Worm (Caenorhabditis elegans) whole organism, mixed stage, embryonic: ENCODE measurements around the gene F55G1.6.

Source experiments
- M03D4.4 ChIP-seq: sonication (generic microtip); optimal IDR thresholded peaks from 2 replicates; lab custom pipeline; 2017; ENCODE audit warnings: mild to moderate bottlenecking, missing genetic modification characterization, missing compliant biosample characterization
- blmp-1 ChIP-seq: fragments of 150-350 bp; optimal IDR thresholded peaks from 2 replicates; lab custom pipeline; 2014; ENCODE audit warnings: missing biosample characterization, missing genetic modification characterization
- ceh-39 ChIP-seq: fragments of 150-350 bp; optimal IDR thresholded peaks from 2 replicates; lab custom pipeline; 2014; ENCODE audit warnings: missing biosample characterization, missing genetic modification characterization
- ceh-83 ChIP-seq: fragments of 200-800 bp; sonication (Bioruptor generic); optimal IDR thresholded peaks from 2 replicates; lab custom pipeline; 2018; ENCODE audit warnings: mild to moderate bottlenecking, missing genetic modification characterization, missing compliant biosample characterization
- ces-1 ChIP-seq: fragments of 150-350 bp; optimal IDR thresholded peaks from 2 replicates; lab custom pipeline; 2014; ENCODE audit warnings: missing biosample characterization, missing genetic modification reagents, missing genetic modification characterization
- cnd-1 ChIP-seq: fragments of 200-800 bp; sonication (Bioruptor generic); optimal IDR thresholded peaks from 2 replicates; lab custom pipeline; 2018; ENCODE audit warnings: mild to moderate bottlenecking, missing genetic modification characterization, missing compliant biosample characterization
- drap-1 ChIP-seq: fragments of 200-800 bp; sonication (Bioruptor generic); optimal IDR thresholded peaks from 3 replicates; lab custom pipeline; 2018; ENCODE audit warnings: mild to moderate bottlenecking, missing genetic modification characterization, missing compliant biosample characterization
- elt-1 ChIP-seq: sonication (generic microtip); optimal IDR thresholded peaks from 2 replicates; lab custom pipeline; 2017; ENCODE audit warnings: missing genetic modification characterization, mild to moderate bottlenecking, missing compliant biosample characterization, antibody characterized with exemption, moderate library complexity, borderline replicate concordance; ENCODE audit not compliant: insufficient read depth
- elt-3 ChIP-seq: fragments of 150-350 bp; optimal IDR thresholded peaks from 2 replicates; lab custom pipeline; 2014; ENCODE audit warnings: missing biosample characterization, missing genetic modification characterization
- ham-2 ChIP-seq: fragments of 200-800 bp; sonication (Bioruptor generic); optimal IDR thresholded peaks from 2 replicates; lab custom pipeline; 2018; ENCODE audit warnings: mild to moderate bottlenecking, missing genetic modification characterization, missing compliant biosample characterization
- hlh-1 ChIP-seq: fragments of 150-350 bp; optimal IDR thresholded peaks from 2 replicates; lab custom pipeline; 2014; ENCODE audit warnings: missing biosample characterization, missing genetic modification reagents, missing genetic modification characterization
- lin-13 ChIP-seq: fragments of 150-350 bp; optimal IDR thresholded peaks from 2 replicates; lab custom pipeline; 2014; ENCODE audit warnings: missing biosample characterization, missing genetic modification characterization
- lin-32 ChIP-seq: fragments of 200-800 bp; sonication (Bioruptor generic); optimal IDR thresholded peaks from 2 replicates; lab custom pipeline; 2018; ENCODE audit warnings: mild to moderate bottlenecking, missing genetic modification characterization, missing compliant biosample characterization
- lsy-2 ChIP-seq: fragments of 150-350 bp; optimal IDR thresholded peaks from 2 replicates; lab custom pipeline; 2014; ENCODE audit warnings: missing biosample characterization, missing genetic modification characterization
- mab-5 ChIP-seq: fragments of 150-350 bp; optimal IDR thresholded peaks from 2 replicates; lab custom pipeline; 2014; ENCODE audit warnings: missing biosample characterization, missing genetic modification characterization
- mep-1 ChIP-seq: fragments of 150-350 bp; optimal IDR thresholded peaks from 2 replicates; lab custom pipeline; 2017; ENCODE audit warnings: missing biosample characterization, missing genetic modification reagents, missing genetic modification characterization, inconsistent platforms
- mls-2 ChIP-seq: sonication (generic microtip); optimal IDR thresholded peaks from 2 replicates; lab custom pipeline; 2016; ENCODE audit warnings: mild to moderate bottlenecking, missing genetic modification characterization, moderate library complexity, missing compliant biosample characterization
- nhr-12 ChIP-seq: fragments of 150-350 bp; optimal IDR thresholded peaks from 2 replicates; lab custom pipeline; 2014; ENCODE audit warnings: missing biosample characterization, missing genetic modification characterization
- nhr-2 ChIP-seq: fragments of 150-350 bp; optimal IDR thresholded peaks from 2 replicates; lab custom pipeline; 2014; ENCODE audit warnings: missing biosample characterization, missing genetic modification characterization
- nhr-28 ChIP-seq: fragments of 150-350 bp; optimal IDR thresholded peaks from 2 replicates; lab custom pipeline; 2014; ENCODE audit warnings: missing biosample characterization, missing genetic modification characterization
- nhr-76 ChIP-seq: sonication (generic microtip); optimal IDR thresholded peaks from 2 replicates; lab custom pipeline; 2017; ENCODE audit warnings: missing biosample characterization, missing genetic modification characterization
- pha-4 ChIP-seq: fragments of 150-350 bp; optimal IDR thresholded peaks from 2 replicates; lab custom pipeline; 2018; ENCODE audit warnings: missing biosample characterization, missing genetic modification reagents, missing genetic modification characterization
- sem-2 ChIP-seq: fragments of 200-800 bp; sonication (Bioruptor generic); optimal IDR thresholded peaks from 2 replicates; lab custom pipeline; 2018; ENCODE audit warnings: mild to moderate bottlenecking, missing genetic modification characterization, missing compliant biosample characterization
- snpc-4 ChIP-seq: fragments of 150-350 bp; optimal IDR thresholded peaks from 2 replicates; lab custom pipeline; 2014; ENCODE audit warnings: missing biosample characterization, missing genetic modification characterization
- sptf-1 ChIP-seq: sonication (generic microtip); optimal IDR thresholded peaks from 2 replicates; lab custom pipeline; 2017; ENCODE audit warnings: mild to moderate bottlenecking, missing genetic modification characterization, moderate library complexity, missing compliant biosample characterization
- tbx-8 ChIP-seq: fragments of 200-800 bp; sonication (Bioruptor generic); optimal IDR thresholded peaks from 2 replicates; lab custom pipeline; 2018; ENCODE audit warnings: mild to moderate bottlenecking, missing genetic modification characterization, moderate library complexity, missing compliant biosample characterization
- unc-120 ChIP-seq: sonication (generic microtip); optimal IDR thresholded peaks from 2 replicates; lab custom pipeline; 2017; ENCODE audit warnings: missing genetic modification characterization, missing compliant biosample characterization; ENCODE audit not compliant: poor library complexity, severe bottlenecking
- unc-39 ChIP-seq: fragments of 150-350 bp; optimal IDR thresholded peaks from 2 replicates; lab custom pipeline; 2014; ENCODE audit warnings: missing biosample characterization, missing genetic modification characterization
- unc-62 ChIP-seq: fragments of 150-350 bp; optimal IDR thresholded peaks from 2 replicates; lab custom pipeline; 2014; ENCODE audit warnings: missing biosample characterization, missing genetic modification reagents, missing genetic modification characterization
- zip-8 ChIP-seq: fragments of 150-350 bp; optimal IDR thresholded peaks from 2 replicates; lab custom pipeline; 2014; ENCODE audit warnings: missing biosample characterization, missing genetic modification characterization
- ztf-11 ChIP-seq: fragments of 150-350 bp; optimal IDR thresholded peaks from 2 replicates; lab custom pipeline; 2014; ENCODE audit warnings: missing biosample characterization, missing genetic modification characterization

The F55G1.6 gene

ce11 chrIV:7491464-7491863, 18.1 kb downstream of the F55G1.6 start, which contains the start of gene F55G1.1:
Gene F55G1.1, plus strand, starts transcription at chrIV:7491764.
- TF ChIP-seq M03D4.4 (tag; lab: Kevin White, UChicago) (no peak), drap-1 (no peak), unc-39 (tag; lab: Kevin White, UChicago) (no peak), nhr-12 (no peak), nhr-28 (tag; lab: Kevin White, UChicago) (no peak), elt-3 (tag; lab: Kevin White, UChicago) (no peak), nhr-76 (tag; lab: Kevin White, UChicago) (no peak), ztf-11 (tag; lab: Kevin White, UChicago) (no peak), unc-62 (GFP tag; lab: Kevin White, UChicago) (no peak), mep-1 (tag; lab: Kevin White, UChicago) (no peak), mab-5 (tag; lab: Kevin White, UChicago) (no peak), lsy-2 (no peak)
- TF ChIP-seq, all 35 proteins: peak for 0

ce11 chrIV:7497205-7497604, 23.9 kb downstream of the F55G1.6 start:
- TF ChIP-seq ceh-39 (tag; lab: Kevin White, UChicago): no peak
- TF ChIP-seq ces-1 (GFP tag; lab: Kevin White, UChicago): no peak
- no peak for TF ChIP-seq ceh-83 (GFP tag; lab: Kevin White, UChicago)
- no peak for TF ChIP-seq unc-39 (tag; lab: Kevin White, UChicago)
- TF ChIP-seq sem-2 (GFP tag; lab: Kevin White, UChicago): no peak
- TF ChIP-seq cnd-1: no peak
- TF ChIP-seq mep-1 (tag; lab: Kevin White, UChicago): no peak
- TF ChIP-seq nhr-2: no peak
- no peak for TF ChIP-seq unc-62 (GFP tag; lab: Kevin White, UChicago)
- no peak for TF ChIP-seq unc-120 (tag; lab: Kevin White, UChicago)
- no peak for TF ChIP-seq tbx-8
- no peak for TF ChIP-seq ham-2 (GFP tag; lab: Kevin White, UChicago)
- TF ChIP-seq, all 35 proteins: peak for 0

- TF ChIP-seq tbx-8 (no peak), ceh-39 (tag; lab: Kevin White, UChicago) (no peak), lsy-2 (no peak), snpc-4 (no peak), ceh-83 (GFP tag; lab: Kevin White, UChicago) (no peak), unc-62 (GFP tag; lab: Kevin White, UChicago) (no peak), nhr-12 (no peak), unc-120 (tag; lab: Kevin White, UChicago) (no peak), nhr-2 (no peak), lin-13 (tag; lab: Kevin White, UChicago) (no peak), pha-4 (tag; lab: Kevin White, UChicago) (no peak), ztf-11 (tag; lab: Kevin White, UChicago) (no peak), mls-2 (tag; lab: Kevin White, UChicago) (no peak), mab-5 (tag; lab: Kevin White, UChicago) (no peak)
Observed at ce11 chrIV:7497750-7498149, 24.4 kb downstream of the F55G1.6 start, which contains the start of gene egas-4. Gene egas-4, minus strand, starts transcription at chrIV:7497850.

- no peak for TF ChIP-seq cnd-1
- no peak for TF ChIP-seq lsy-2
- no peak for TF ChIP-seq ceh-83 (GFP tag; lab: Kevin White, UChicago)
- TF ChIP-seq zip-8 (tag; lab: Kevin White, UChicago): no peak
- no peak for TF ChIP-seq pha-4 (tag; lab: Kevin White, UChicago)
- no peak for TF ChIP-seq nhr-28 (tag; lab: Kevin White, UChicago)
- no peak for TF ChIP-seq unc-120 (tag; lab: Kevin White, UChicago)
- no peak for TF ChIP-seq lin-32 (GFP tag; lab: Kevin White, UChicago)
- no peak for TF ChIP-seq mls-2 (tag; lab: Kevin White, UChicago)
- no peak for TF ChIP-seq drap-1
- no peak for TF ChIP-seq sptf-1
- TF ChIP-seq elt-1 (tag; lab: Kevin White, UChicago): no peak
- TF ChIP-seq ces-1 (GFP tag; lab: Kevin White, UChicago): no peak
- no peak for TF ChIP-seq mep-1 (tag; lab: Kevin White, UChicago)
- no peak for TF ChIP-seq tbx-8
- no peak for TF ChIP-seq ham-2 (GFP tag; lab: Kevin White, UChicago)
- TF ChIP-seq nhr-12: no peak
- TF ChIP-seq hlh-1 (tag; lab: Kevin White, UChicago): no peak
- no peak for TF ChIP-seq blmp-1 (tag; lab: Kevin White, UChicago)
- no peak for TF ChIP-seq unc-39 (tag; lab: Kevin White, UChicago)
Observed at ce11 chrIV:7499302-7499701, 26.0 kb downstream of the F55G1.6 start.
